Worm (Caenorhabditis elegans): Measurements from ENCODE around the gene hlh-19.

The hlh-19 gene

DNA sequence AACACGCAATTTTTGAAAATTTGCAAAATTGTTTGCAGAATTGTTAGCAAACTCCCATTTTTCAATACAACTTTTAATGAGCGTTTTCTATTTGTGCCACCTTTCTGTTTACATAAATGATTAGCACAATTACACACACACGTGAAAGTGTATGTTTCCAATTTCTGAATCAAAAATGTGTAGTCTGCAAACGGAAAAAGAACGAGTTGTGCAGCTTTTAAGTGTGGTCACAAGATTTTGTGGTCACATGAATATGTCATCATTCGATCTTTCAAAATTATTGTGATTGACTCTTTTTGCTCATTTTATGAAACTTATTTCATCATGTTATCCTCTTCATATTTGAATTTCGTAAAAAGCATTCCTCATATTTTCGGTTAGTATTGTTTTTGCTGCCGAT lies 43.6 kb upstream of the hlh-19 start:
- TF ChIP-seq nhr-80 (tag; optimal IDR thresholded peaks at IDR 0.05), result peak; percentile 11
- no peak for TF ChIP-seq lin-26 (GFP tag; IDR thresholded peaks at IDR 0.05)
- TF ChIP-seq egl-44 (GFP tag; IDR thresholded peaks at IDR 0.05), result no peak
- TF ChIP-seq F22D6.2 (tag; optimal IDR thresholded peaks at IDR 0.05), result no peak
- no peak for TF ChIP-seq Y56A3A.18 (GFP tag; IDR thresholded peaks at IDR 0.05)
- TF ChIP-seq Y95B8A.8 (GFP tag; IDR thresholded peaks at IDR 0.05), result no peak
- TF ChIP-seq egrh-3 (GFP tag; IDR thresholded peaks at IDR 0.05), result no peak
- no peak for TF ChIP-seq F23B12.7 (tag; optimal IDR thresholded peaks at IDR 0.05; ENCODE audit: insufficient read depth)
- no peak for TF ChIP-seq madf-3 (GFP tag; IDR thresholded peaks at IDR 0.05)
- no peak for TF ChIP-seq mxl-1 (tag; optimal IDR thresholded peaks at IDR 0.05)
- TF ChIP-seq ztf-26 (tag; optimal IDR thresholded peaks at IDR 0.05), result no peak
- TF ChIP-seq F57C9.4 (tag; optimal IDR thresholded peaks at IDR 0.05), result no peak
- no peak for TF ChIP-seq F10E7.11 (tag; optimal IDR thresholded peaks at IDR 0.05)
- no peak for TF ChIP-seq nfyb-1 (GFP tag; IDR thresholded peaks at IDR 0.05)
- no peak for TF ChIP-seq cebp-1 (GFP tag; IDR thresholded peaks at IDR 0.05)
- peak; percentile 47 for TF ChIP-seq cebp-1 (tag; optimal IDR thresholded peaks at IDR 0.05)
- peak; percentile 34 for TF ChIP-seq pha-4 (tag; optimal IDR thresholded peaks at IDR 0.05)
- no peak for TF ChIP-seq snpc-1.3 (tag; optimal IDR thresholded peaks at IDR 0.05; ENCODE audit: insufficient read depth)

DNA sequence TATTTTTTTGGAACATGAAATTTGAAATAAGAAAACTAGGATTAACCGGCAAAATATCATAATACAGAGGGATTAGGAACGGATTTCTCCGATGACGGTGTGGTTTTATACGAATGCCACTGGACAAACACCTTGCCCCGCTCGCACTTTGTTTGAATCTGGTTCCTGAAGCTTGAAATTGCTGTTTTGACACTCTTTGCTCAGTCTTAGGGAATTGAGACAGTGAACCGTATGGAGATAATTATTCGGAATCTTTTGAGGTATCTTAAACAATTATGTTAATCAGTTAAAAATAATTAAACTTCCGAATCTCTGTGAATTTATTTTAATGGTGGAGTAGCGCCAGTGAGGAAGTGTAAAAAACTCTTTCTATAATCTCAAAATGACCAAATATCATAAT lies 42.4 kb upstream of the hlh-19 start, which contains the start of gene F13C5.3:
Gene F13C5.3, minus strand, starts transcription at position 101 of the 400 bp plus-strand sequence.
- no peak for TF ChIP-seq madf-8 (GFP tag; conservative IDR thresholded peaks at IDR 0.05)
- no peak for TF ChIP-seq gei-17 (GFP tag; optimal IDR thresholded peaks at IDR 0.05)
- no peak for TF ChIP-seq hlh-26 (GFP tag; conservative IDR thresholded peaks at IDR 0.05)
- TF ChIP-seq F22D6.2 (tag; optimal IDR thresholded peaks at IDR 0.05), result no peak
- TF ChIP-seq nhr-80 (tag; optimal IDR thresholded peaks at IDR 0.05), result no peak
- TF ChIP-seq F49E8.2 (tag; optimal IDR thresholded peaks at IDR 0.05; ENCODE audit: insufficient read depth), result no peak
- TF ChIP-seq bed-1 (GFP tag; IDR thresholded peaks at IDR 0.05), result no peak
- TF ChIP-seq fkh-3 (tag; optimal IDR thresholded peaks at IDR 0.05), result no peak

DNA sequence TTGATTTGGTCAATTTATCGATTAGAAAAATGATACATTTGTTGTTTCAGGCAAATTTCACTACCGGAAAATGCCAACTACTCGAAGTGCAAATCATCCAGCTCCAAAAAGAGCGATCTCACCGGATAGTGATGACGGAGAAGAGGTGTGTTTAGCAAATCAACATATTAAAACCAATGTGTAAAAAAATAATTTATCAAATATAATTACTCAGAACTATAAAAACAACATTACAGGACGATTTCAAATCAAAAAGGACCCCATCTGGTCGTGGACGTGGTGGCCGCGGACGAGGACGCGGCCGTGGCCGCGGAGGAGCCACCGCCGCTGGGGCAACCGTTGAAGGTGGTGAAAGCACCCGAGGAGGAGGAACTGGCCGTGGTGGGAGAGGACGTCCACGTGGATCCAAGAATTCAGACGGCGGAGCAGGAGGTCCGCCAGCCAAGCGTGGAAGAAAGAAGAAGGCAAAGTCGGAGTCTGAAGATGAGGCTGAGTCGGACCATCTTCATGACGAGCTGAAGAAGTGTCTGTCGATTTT lies 36.9 kb upstream of the hlh-19 start, which contains the start of gene F13C5.2:
Gene F13C5.2, plus strand, starts transcription at position 51 of the 538 bp plus-strand sequence.
- TF ChIP-seq aptf-2 (GFP tag; conservative IDR thresholded peaks at IDR 0.05) (no peak), hlh-12 (tag; optimal IDR thresholded peaks at IDR 0.05) (no peak), zfh-2 (GFP tag; conservative IDR thresholded peaks at IDR 0.05) (peak; percentile 86), egrh-3 (GFP tag; IDR thresholded peaks at IDR 0.05) (peak; percentile 91), madf-6 (GFP tag; IDR thresholded peaks at IDR 0.05) (peak; percentile 11; the same call in 1 of the 2 replicates)

DNA sequence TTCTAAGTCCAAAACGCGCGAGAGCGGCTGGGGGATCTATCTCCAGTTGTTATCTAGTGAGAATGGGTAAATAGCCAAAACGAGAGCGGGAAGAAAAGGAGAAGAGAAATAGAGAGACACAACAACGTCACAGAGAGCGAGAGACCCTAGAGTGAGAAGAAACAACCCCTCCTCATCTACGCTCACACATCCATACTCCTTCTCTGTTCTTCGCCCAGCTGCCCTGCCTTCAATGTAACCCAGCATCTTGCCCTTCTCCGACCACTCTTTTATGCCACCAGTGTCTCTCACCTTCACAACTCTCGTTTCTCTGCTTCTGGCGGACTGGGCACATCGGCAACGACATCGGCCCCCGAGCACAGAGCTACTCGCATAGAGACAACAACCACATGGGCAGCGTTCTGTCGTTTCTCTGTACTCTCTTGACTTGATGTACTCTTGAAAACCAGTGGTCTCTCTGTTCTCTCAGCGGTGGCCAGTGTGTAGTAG lies 36.2 kb upstream of the hlh-19 start:
- TF ChIP-seq tbp1 (GFP tag; optimal IDR thresholded peaks at IDR 0.05), result no peak
- TF ChIP-seq ekl-4 (GFP tag; IDR thresholded peaks at IDR 0.05), result peak; percentile 66; the same call in 1 of the 2 replicates
- peak; percentile 71 for TF ChIP-seq somi-1 (GFP tag; optimal IDR thresholded peaks at IDR 0.05)
- peak; percentile 85 for TF ChIP-seq lin-40 (tag; optimal IDR thresholded peaks at IDR 0.05)
- TF ChIP-seq lin-26 (GFP tag; IDR thresholded peaks at IDR 0.05), result peak; percentile 61
- TF ChIP-seq rcor-1 (GFP tag; IDR thresholded peaks at IDR 0.05), result peak; percentile 61; the same call in 1 of the 2 replicates
- peak; percentile 81 for TF ChIP-seq chd-7 (tag; optimal IDR thresholded peaks at IDR 0.05)
- no peak for TF ChIP-seq ceh-79 (tag; optimal IDR thresholded peaks at IDR 0.05)
- TF ChIP-seq ztf-26 (tag; optimal IDR thresholded peaks at IDR 0.05), result peak; percentile 35
- TF ChIP-seq ZK185.1 (tag; optimal IDR thresholded peaks at IDR 0.05; ENCODE audit: poor library complexity, severe bottlenecking), result peak; percentile 89
- TF ChIP-seq mxl-1 (tag; optimal IDR thresholded peaks at IDR 0.05), result no peak
- TF ChIP-seq ceh-27 (GFP tag; optimal IDR thresholded peaks at IDR 0.05), result peak; percentile 70
- TF ChIP-seq pbrm-1 (GFP tag; IDR thresholded peaks at IDR 0.05), result peak; percentile 50; the same call in 1 of the 2 replicates
- TF ChIP-seq gei-17 (GFP tag; optimal IDR thresholded peaks at IDR 0.05), result peak; percentile 37
- no peak for TF ChIP-seq Y56A3A.18 (GFP tag; IDR thresholded peaks at IDR 0.05)
- no peak for TF ChIP-seq cebp-1 (GFP tag; IDR thresholded peaks at IDR 0.05)
- peak; percentile 87 for TF ChIP-seq cebp-1 (tag; optimal IDR thresholded peaks at IDR 0.05)
- TF ChIP-seq snpc-4 (GFP tag; optimal IDR thresholded peaks at IDR 0.05), result peak; percentile 10
- peak in 2 of 4 experiments; percentile 72 to 77 for TF ChIP-seq snpc-4 (tag; optimal IDR thresholded peaks at IDR 0.05)
- TF ChIP-seq madf-3 (GFP tag; IDR thresholded peaks at IDR 0.05), result no peak
- TF ChIP-seq unc-62 (GFP tag; optimal IDR thresholded peaks at IDR 0.05), result no peak
- TF ChIP-seq F39B2.1 (GFP tag; IDR thresholded peaks at IDR 0.05), result no peak
